Fruit fly (Drosophila melanogaster): ENCODE measurements around the gene Dscam4.
A peak's percentile ranks its signal among the peaks of the same experiment; 100 is the strongest.

Dscam4 gene

DNA sequence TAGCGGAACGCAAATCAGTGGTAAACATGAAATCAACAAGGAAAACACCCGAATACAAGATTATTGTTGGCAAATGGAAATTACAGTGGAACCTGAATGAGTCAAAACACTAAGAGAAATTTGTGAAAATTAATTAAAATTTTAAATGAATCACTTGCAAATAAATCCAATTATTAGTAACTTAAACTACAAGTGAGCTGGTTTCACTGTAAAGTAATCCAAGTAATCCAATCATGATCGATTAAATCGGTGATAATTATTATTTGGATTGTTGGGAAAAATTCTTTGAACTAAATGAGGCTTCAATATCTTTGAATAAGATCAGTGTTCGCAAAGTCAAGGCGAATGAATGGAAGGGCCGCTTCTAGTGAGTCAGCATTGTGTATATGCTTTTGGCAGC, 49.9 kb downstream of the Dscam4 start (continued):
- peak in 1 of 2 experiments; percentile 18 for TF ChIP-seq bsh (GFP tag; optimal IDR thresholded peaks at IDR 0.05)
- no peak for TF ChIP-seq Lhr (GFP tag; optimal IDR thresholded peaks at IDR 0.05)
- TF ChIP-seq CG13123 (GFP tag; optimal IDR thresholded peaks at IDR 0.05) = no peak
- no peak for TF ChIP-seq pfk (GFP tag; optimal IDR thresholded peaks at IDR 0.05)
- TF ChIP-seq sim (GFP tag; IDR thresholded peaks at IDR 0.05) = no peak
- no peak for TF ChIP-seq CG33213 (GFP tag; optimal IDR thresholded peaks at IDR 0.05)
- no peak for TF ChIP-seq CG6175 (GFP tag; IDR thresholded peaks at IDR 0.05)
- TF ChIP-seq H15 (GFP tag; IDR thresholded peaks at IDR 0.05) = no peak
- TF ChIP-seq row (GFP tag; IDR thresholded peaks at IDR 0.05) = peak; percentile 51
- TF ChIP-seq grau (tag; optimal IDR thresholded peaks at IDR 0.05) = peak; percentile 74
- TF ChIP-seq tin (GFP tag; optimal IDR thresholded peaks at IDR 0.05) = no peak
- no peak for TF ChIP-seq CG15514 (GFP tag; optimal IDR thresholded peaks at IDR 0.05)
- no peak for TF ChIP-seq D (optimal IDR thresholded peaks at IDR 0.05)
- TF ChIP-seq D (GFP tag; optimal IDR thresholded peaks at IDR 0.05) = no peak
- TF ChIP-seq CG32772 (GFP tag; IDR thresholded peaks at IDR 0.05) = no peak
- no peak for TF ChIP-seq croc (GFP tag; conservative IDR thresholded peaks at IDR 0.05)
- TF ChIP-seq bbx (GFP tag; IDR thresholded peaks at IDR 0.05; ENCODE audit: partially characterized antibody) = no peak
- peak; percentile 29 for TF ChIP-seq CG30403 (GFP tag; optimal IDR thresholded peaks at IDR 0.05)
- TF ChIP-seq Dek (tag; optimal IDR thresholded peaks at IDR 0.05) = peak; percentile 3
- TF ChIP-seq CG11504 (tag; optimal IDR thresholded peaks at IDR 0.05) = peak; percentile 36
- TF ChIP-seq CG13424 (tag; optimal IDR thresholded peaks at IDR 0.05) = peak; percentile 36
- TF ChIP-seq ttk (GFP tag; IDR thresholded peaks at IDR 0.05) = no peak
- no peak for TF ChIP-seq Hand (GFP tag; optimal IDR thresholded peaks at IDR 0.05)
- TF ChIP-seq zfh2 (GFP tag; optimal IDR thresholded peaks at IDR 0.05) = no peak
- no peak for TF ChIP-seq cas (GFP tag; IDR thresholded peaks at IDR 0.05)
- TF ChIP-seq NfI (GFP tag; optimal IDR thresholded peaks at IDR 0.05) = peak; percentile 33
- no peak for TF ChIP-seq CG6254 (GFP tag; optimal IDR thresholded peaks at IDR 0.05)
- TF ChIP-seq sc (optimal IDR thresholded peaks at IDR 0.05) = no peak
- no peak for TF ChIP-seq sc (GFP tag; optimal IDR thresholded peaks at IDR 0.05)
- TF ChIP-seq zen (tag; optimal IDR thresholded peaks at IDR 0.05) = no peak
- TF ChIP-seq CG31388 (GFP tag; optimal IDR thresholded peaks at IDR 0.05) = no peak
- TF ChIP-seq bab2 (GFP tag; optimal IDR thresholded peaks at IDR 0.05) = no peak
- no peak for TF ChIP-seq zf30C (GFP tag; optimal IDR thresholded peaks at IDR 0.05)
- TF ChIP-seq sqz (GFP tag; optimal IDR thresholded peaks at IDR 0.05) = no peak
- TF ChIP-seq fd96Cb (tag; optimal IDR thresholded peaks at IDR 0.05) = peak; percentile 2
- TF ChIP-seq CG15269 (tag; optimal IDR thresholded peaks at IDR 0.05) = peak; percentile 65
- TF ChIP-seq eve (GFP tag; optimal IDR thresholded peaks at IDR 0.05) = peak in 1 of 2 experiments; percentile 26
- no peak for TF ChIP-seq Xrp1 (GFP tag; IDR thresholded peaks at IDR 0.05)
- TF ChIP-seq CG2199 (GFP tag; IDR thresholded peaks at IDR 0.05) = no peak
- TF ChIP-seq Fer2 (tag; optimal IDR thresholded peaks at IDR 0.05) = no peak
- peak; percentile 30 for TF ChIP-seq CoRest (tag; optimal IDR thresholded peaks at IDR 0.05)
- no peak for TF ChIP-seq ato (GFP tag; IDR thresholded peaks at IDR 0.05; ENCODE audit: partially characterized antibody)
- peak in 1 of 2 experiments; percentile 45 for TF ChIP-seq Hr51 (GFP tag; optimal IDR thresholded peaks at IDR 0.05)
- TF ChIP-seq Sry-β (GFP tag; optimal IDR thresholded peaks at IDR 0.05) = no peak
- TF ChIP-seq CG9817 (tag; optimal IDR thresholded peaks at IDR 0.05) = peak; percentile 7
- TF ChIP-seq CG6791 (GFP tag; IDR thresholded peaks at IDR 0.05; ENCODE audit: partially characterized antibody) = no peak
- TF ChIP-seq CG12071 (GFP tag; optimal IDR thresholded peaks at IDR 0.05) = no peak
- TF ChIP-seq kay (GFP tag; optimal IDR thresholded peaks at IDR 0.05) = peak; percentile 43
- peak; percentile 13 for TF ChIP-seq CG12155 (GFP tag; optimal IDR thresholded peaks at IDR 0.05)
- no peak for TF ChIP-seq CG2202 (tag; optimal IDR thresholded peaks at IDR 0.05)
- peak; percentile 30 for TF ChIP-seq unpg (GFP tag; optimal IDR thresholded peaks at IDR 0.05)
